Fruit fly (Drosophila melanogaster): Measurements from ENCODE around the gene Nrt.

Gene Nrt

dm6 chr3L:16806823-16807325, 41.0 kb downstream of the Nrt start (continued):
- no peak for TF ChIP-seq Elba2 (GFP tag; optimal IDR thresholded peaks at IDR 0.05)
- peak; percentile 23 for TF ChIP-seq CG8281 (tag; optimal IDR thresholded peaks at IDR 0.05)
- no peak for TF ChIP-seq pzg (GFP tag; optimal IDR thresholded peaks at IDR 0.05)
- TF ChIP-seq cg (GFP tag; optimal IDR thresholded peaks at IDR 0.05): no peak
- TF ChIP-seq grn (GFP tag; optimal IDR thresholded peaks at IDR 0.05): no peak
- TF ChIP-seq CG15696 (tag; optimal IDR thresholded peaks at IDR 0.05): peak; percentile 29
- peak; percentile 67 for TF ChIP-seq CG18599 (GFP tag; optimal IDR thresholded peaks at IDR 0.05)
- TF ChIP-seq CG7987 (GFP tag; optimal IDR thresholded peaks at IDR 0.05): no peak
- peak; percentile 76 for TF ChIP-seq CG9437 (GFP tag; optimal IDR thresholded peaks at IDR 0.05)
- TF ChIP-seq jumu (GFP tag; optimal IDR thresholded peaks at IDR 0.05): no peak
- no peak for TF ChIP-seq B-H2 (GFP tag; optimal IDR thresholded peaks at IDR 0.05)
- TF ChIP-seq CG1832 (GFP tag; optimal IDR thresholded peaks at IDR 0.05): no peak
- TF ChIP-seq CG10267 (tag; optimal IDR thresholded peaks at IDR 0.05): peak; percentile 68
- peak; percentile 55 for TF ChIP-seq Fer1 (GFP tag; optimal IDR thresholded peaks at IDR 0.05)
- TF ChIP-seq Med (GFP tag): peak; percentile 33
- TF ChIP-seq Antp (GFP tag; optimal IDR thresholded peaks at IDR 0.05): no peak
- 0 out of 2 replicates have a peak, but pooled peaks have one; percentile 25 for TF ChIP-seq CG1024 (GFP tag; IDR thresholded peaks at IDR 0.05)
- 0 out of 2 replicates have a peak, but pooled peaks have one; percentile 3 for TF ChIP-seq wdn (GFP tag; IDR thresholded peaks at IDR 0.05)
- no peak for TF ChIP-seq luna (GFP tag; optimal IDR thresholded peaks at IDR 0.05)
- no peak for TF ChIP-seq Sin3A (optimal IDR thresholded peaks at IDR 0.05)
- TF ChIP-seq schlank (tag; optimal IDR thresholded peaks at IDR 0.05): peak; percentile 13
- no peak for TF ChIP-seq CG9876 (GFP tag; optimal IDR thresholded peaks at IDR 0.05)
- peak; percentile 31 for TF ChIP-seq CG10274 (GFP tag; optimal IDR thresholded peaks at IDR 0.05)
- no peak for TF ChIP-seq CG7928 (GFP tag; optimal IDR thresholded peaks at IDR 0.05)
- TF ChIP-seq CG15011 (GFP tag; optimal IDR thresholded peaks at IDR 0.05): peak; percentile 63
- peak; percentile 70 for TF ChIP-seq CG12104 (GFP tag; optimal IDR thresholded peaks at IDR 0.05)
- peak; percentile 80 for TF ChIP-seq CG13424 (tag; optimal IDR thresholded peaks at IDR 0.05)
- 0 out of 3 replicates have a peak, but pooled peaks have one; percentile 50 for TF ChIP-seq CG7357 (GFP tag; IDR thresholded peaks at IDR 0.05)
- 0 out of 2 replicates have a peak, but pooled peaks have one; percentile 9 for TF ChIP-seq CG7372 (GFP tag; IDR thresholded peaks at IDR 0.05)
- TF ChIP-seq CG34376 (GFP tag; optimal IDR thresholded peaks at IDR 0.05): no peak
- no peak for TF ChIP-seq slp2 (GFP tag; optimal IDR thresholded peaks at IDR 0.05)
- TF ChIP-seq HLH3B (GFP tag; IDR thresholded peaks at IDR 0.05): no peak
- no peak for TF ChIP-seq CG3838 (GFP tag; optimal IDR thresholded peaks at IDR 0.05)
- no peak for TF ChIP-seq CrebB (tag; optimal IDR thresholded peaks at IDR 0.05)
- no peak for TF ChIP-seq GATAe (GFP tag; conservative IDR thresholded peaks at IDR 0.05)
- peak; percentile 47 for TF ChIP-seq CG4424 (GFP tag; optimal IDR thresholded peaks at IDR 0.05)
- TF ChIP-seq phol (tag; optimal IDR thresholded peaks at IDR 0.05): peak; percentile 83
- no peak for TF ChIP-seq CG13894 (tag; optimal IDR thresholded peaks at IDR 0.05)
- TF ChIP-seq CG4617 (GFP tag; optimal IDR thresholded peaks at IDR 0.05; ENCODE audit: borderline replicate concordance): no peak
- TF ChIP-seq Bgb (GFP tag; IDR thresholded peaks at IDR 0.05; ENCODE audit: partially characterized antibody): no peak
- no peak for TF ChIP-seq Opbp (GFP tag; IDR thresholded peaks at IDR 0.05; ENCODE audit: partially characterized antibody)
- TF ChIP-seq sug (tag; optimal IDR thresholded peaks at IDR 0.05): peak; percentile 49
- peak; percentile 7 for TF ChIP-seq kah (GFP tag; optimal IDR thresholded peaks at IDR 0.05)
- no peak for TF ChIP-seq Jarid2 (GFP tag; optimal IDR thresholded peaks at IDR 0.05)
- TF ChIP-seq h (optimal IDR thresholded peaks at IDR 0.05): no peak
- TF ChIP-seq Bdp1 (GFP tag; optimal IDR thresholded peaks at IDR 0.05): no peak
- no peak for TF ChIP-seq Neu2 (GFP tag; optimal IDR thresholded peaks at IDR 0.05; ENCODE audit: borderline replicate concordance)
- TF ChIP-seq lbe (GFP tag; optimal IDR thresholded peaks at IDR 0.05): peak; percentile 5
- no peak for TF ChIP-seq Sry-δ (GFP tag; optimal IDR thresholded peaks at IDR 0.05)
- peak; percentile 80 for TF ChIP-seq grau (tag; optimal IDR thresholded peaks at IDR 0.05)
- TF ChIP-seq Dfd (GFP tag; optimal IDR thresholded peaks at IDR 0.05): no peak

Data from whole organism, embryonic.